Worm (Caenorhabditis elegans) whole organism, late embryonic: Measurements from ENCODE around the gene pgl-1.

Experiments
- ama-1 ChIP-seq: fragments of 150-350 bp; optimal IDR thresholded peaks from 2 replicates; lab custom pipeline; 2014
- elt-2 ChIP-seq: sonication (generic microtip); optimal IDR thresholded peaks from 2 replicates; lab custom pipeline; 2016; ENCODE audit warnings: missing genetic modification reagents, missing genetic modification characterization, missing compliant biosample characterization
- fkh-10 ChIP-seq: fragments of 150-350 bp; optimal IDR thresholded peaks from 2 replicates; lab custom pipeline; 2014; ENCODE audit warnings: missing biosample characterization, missing genetic modification reagents, missing genetic modification characterization
- hlh-30 ChIP-seq: sonication (generic microtip); optimal IDR thresholded peaks from 2 replicates; lab custom pipeline; 2017; ENCODE audit warnings: antibody characterized with exemption, missing genetic modification characterization, missing compliant biosample characterization; ENCODE audit not compliant: insufficient read depth
- lim-6 ChIP-seq: sonication (generic microtip); optimal IDR thresholded peaks from 2 replicates; lab custom pipeline; 2016; ENCODE audit warnings: missing genetic modification characterization, missing compliant biosample characterization
- nhr-11 ChIP-seq: fragments of 150-350 bp; optimal IDR thresholded peaks from 2 replicates; lab custom pipeline; 2014; ENCODE audit warnings: missing biosample characterization, missing genetic modification characterization
- rnt-1 ChIP-seq: sonication (generic microtip); optimal IDR thresholded peaks from 2 replicates; lab custom pipeline; 2016; ENCODE audit warnings: missing genetic modification characterization, missing compliant biosample characterization
- tbx-2 ChIP-seq: sonication (generic microtip); optimal IDR thresholded peaks from 2 replicates; lab custom pipeline; 2016; ENCODE audit warnings: missing genetic modification characterization, missing compliant biosample characterization
- unc-55 ChIP-seq: sonication (generic microtip); optimal IDR thresholded peaks from 2 replicates; lab custom pipeline; 2017; ENCODE audit warnings: missing biosample characterization, missing genetic modification reagents, missing genetic modification characterization
- unc-86 ChIP-seq: sonication (generic microtip); optimal IDR thresholded peaks from 2 replicates; lab custom pipeline; 2016; ENCODE audit warnings: missing genetic modification characterization, missing compliant biosample characterization

- TF ChIP-seq unc-55 (GFP tag; lab: Kevin White, UChicago): no peak
- TF ChIP-seq rnt-1 (tag; lab: Kevin White, UChicago): no peak
- peak; percentile 48 for TF ChIP-seq elt-2 (tag; lab: Kevin White, UChicago)
- no peak for TF ChIP-seq ama-1 (lab: Kevin White, UChicago)
- no peak for TF ChIP-seq lim-6 (tag; lab: Kevin White, UChicago)
- no peak for TF ChIP-seq hlh-30
- TF ChIP-seq unc-86 (tag; lab: Kevin White, UChicago): no peak
- TF ChIP-seq fkh-10 (GFP tag; lab: Kevin White, UChicago): no peak
- no peak for TF ChIP-seq nhr-11
- no peak for TF ChIP-seq tbx-2 (tag; lab: Kevin White, UChicago)
Observed at ce11 chrIV:6928417-6928816, 48.7 kb downstream of the pgl-1 start, which contains the start of gene cest-6.
